Worm (Caenorhabditis elegans) whole organism, young adult: ENCODE data around the gene C27H6.8.

Experiments
- B0261.1 ChIP-seq: sonication (generic microtip); optimal IDR thresholded peaks from 2 replicates; lab custom pipeline; 2016; ENCODE audit warnings: mild to moderate bottlenecking, missing genetic modification characterization, moderate library complexity, missing compliant biosample characterization
- C06A6.2 ChIP-seq: fragments of 200-800 bp; sonication (Bioruptor generic); conservative IDR thresholded peaks from 2 replicates; pipeline ENCODE4 v1.3.6; 2022; ENCODE audit warnings: missing genetic modification characterization, missing compliant biosample characterization
- F22D6.2 ChIP-seq: sonication (generic microtip); optimal IDR thresholded peaks from 2 replicates; lab custom pipeline; 2016; ENCODE audit warnings: mild to moderate bottlenecking, missing genetic modification characterization, missing compliant biosample characterization
- F37B4.10 ChIP-seq: fragments of 200-800 bp; sonication (Bioruptor generic); IDR thresholded peaks from 2 replicates; pipeline ENCODE4 v1.3.6; 2022; ENCODE audit warnings: missing genetic modification characterization, missing compliant biosample characterization
- F55B11.4 ChIP-seq: sonication (generic microtip); optimal IDR thresholded peaks from 2 replicates; lab custom pipeline; 2016; ENCODE audit warnings: missing compliant biosample characterization, missing genetic modification characterization, borderline replicate concordance; ENCODE audit not compliant: insufficient read depth
- K11D2.4 ChIP-seq: fragments of 200-800 bp; sonication (Bioruptor generic); IDR thresholded peaks from 2 replicates; pipeline ENCODE4 v1.3.6; 2022; ENCODE audit warnings: missing genetic modification reagents, missing genetic modification characterization, missing compliant biosample characterization
- T07F8.4 ChIP-seq: sonication (generic microtip); optimal IDR thresholded peaks from 2 replicates; lab custom pipeline; 2016; ENCODE audit warnings: mild to moderate bottlenecking, missing genetic modification characterization, moderate library complexity, missing compliant biosample characterization
- Y53F4B.3 ChIP-seq: fragments of 200-800 bp; sonication (Bioruptor generic); IDR thresholded peaks from 2 replicates; pipeline ENCODE4 v1.3.6; 2022; ENCODE audit warnings: missing genetic modification reagents, missing genetic modification characterization, missing compliant biosample characterization
- Y67H2A.10 ChIP-seq: fragments of 200-800 bp; sonication (Bioruptor generic); conservative IDR thresholded peaks from 2 replicates; pipeline ENCODE4 v1.3.6; 2022; ENCODE audit warnings: missing genetic modification reagents, missing genetic modification characterization, missing compliant biosample characterization
- ZK185.1 ChIP-seq: sonication (generic microtip); optimal IDR thresholded peaks from 2 replicates; lab custom pipeline; 2016; ENCODE audit warnings: mild to moderate bottlenecking, missing genetic modification characterization, missing compliant biosample characterization; ENCODE audit not compliant: poor library complexity, severe bottlenecking
- akir-1 ChIP-seq: fragments of 200-800 bp; sonication (Bioruptor generic); optimal IDR thresholded peaks from 2 replicates; lab custom pipeline; 2018; ENCODE audit warnings: mild to moderate bottlenecking, missing genetic modification characterization, moderate library complexity, missing compliant biosample characterization
- ama-1 ChIP-seq, 3 experiments: fragments of 150-350 bp in 1 of 3; sonication (generic microtip) in 2 of 3; optimal IDR thresholded peaks; 2 replicates each; lab custom pipeline; 2014 to 2018; ENCODE audit warnings: missing biosample characterization in 2 of 3, missing genetic modification characterization in 2 of 3, missing genetic modification reagents in 2 of 3
- aptf-2 ChIP-seq: fragments of 200-800 bp; sonication (Bioruptor generic); conservative IDR thresholded peaks from 2 replicates; pipeline ENCODE4 v1.3.6; 2022; ENCODE audit warnings: missing genetic modification reagents, missing genetic modification characterization, missing compliant biosample characterization
- atf-7 ChIP-seq: sonication (generic microtip); optimal IDR thresholded peaks from 2 replicates; lab custom pipeline; 2017; ENCODE audit warnings: mild to moderate bottlenecking, missing genetic modification characterization, missing compliant biosample characterization
- athp-1 ChIP-seq: sonication (generic microtip); optimal IDR thresholded peaks from 2 replicates; lab custom pipeline; 2017; ENCODE audit warnings: mild to moderate bottlenecking, missing genetic modification characterization, missing compliant biosample characterization
- attf-6 ChIP-seq: fragments of 200-800 bp; sonication (Bioruptor generic); IDR thresholded peaks from 2 replicates; pipeline ENCODE4 v1.3.6; 2022; ENCODE audit warnings: missing genetic modification reagents, missing genetic modification characterization, missing compliant biosample characterization
- bed-1 ChIP-seq: fragments of 200-800 bp; sonication (Bioruptor generic); IDR thresholded peaks from 2 replicates; pipeline ENCODE4 v1.3.6; 2022; ENCODE audit warnings: missing genetic modification reagents, missing genetic modification characterization, missing compliant biosample characterization
- bed-2 ChIP-seq: fragments of 200-800 bp; sonication (Bioruptor generic); IDR thresholded peaks from 2 replicates; pipeline ENCODE4 v1.3.6; 2022; ENCODE audit warnings: missing genetic modification reagents, missing genetic modification characterization, missing compliant biosample characterization
- cebp-2 ChIP-seq: fragments of 200-800 bp; sonication (Bioruptor generic); IDR thresholded peaks from 2 replicates; pipeline ENCODE4 v1.3.6; 2022; ENCODE audit warnings: missing genetic modification characterization, missing compliant biosample characterization
- ceh-100 ChIP-seq: fragments of 200-800 bp; sonication (Bioruptor generic); IDR thresholded peaks from 2 replicates; pipeline ENCODE4 v1.3.6; 2022; ENCODE audit warnings: missing genetic modification reagents, missing genetic modification characterization, missing compliant biosample characterization
- ceh-27 ChIP-seq: fragments of 200-800 bp; sonication (Bioruptor generic); optimal IDR thresholded peaks from 2 replicates; lab custom pipeline; 2018; ENCODE audit warnings: mild to moderate bottlenecking, missing genetic modification characterization, moderate library complexity, missing compliant biosample characterization
- ceh-58 ChIP-seq: fragments of 200-800 bp; sonication (Bioruptor generic); IDR thresholded peaks from 2 replicates; pipeline ENCODE4 v1.3.6; 2022; ENCODE audit warnings: missing genetic modification characterization, missing compliant biosample characterization
- ceh-79 ChIP-seq: sonication (generic microtip); optimal IDR thresholded peaks from 2 replicates; lab custom pipeline; 2017; ENCODE audit warnings: mild to moderate bottlenecking, missing genetic modification characterization, missing compliant biosample characterization
- ceh-91 ChIP-seq: fragments of 200-800 bp; sonication (Bioruptor generic); IDR thresholded peaks from 2 replicates; pipeline ENCODE4 v1.3.6; 2022; ENCODE audit warnings: missing genetic modification reagents, missing genetic modification characterization, missing compliant biosample characterization
- dox-1 ChIP-seq: fragments of 200-800 bp; sonication (Bioruptor generic); IDR thresholded peaks from 2 replicates; pipeline ENCODE4 v1.3.6; 2022; ENCODE audit warnings: missing genetic modification reagents, missing genetic modification characterization, missing compliant biosample characterization
- ekl-4 ChIP-seq: fragments of 200-800 bp; sonication (Bioruptor generic); IDR thresholded peaks from 2 replicates; pipeline ENCODE4 v1.3.6; 2022; ENCODE audit warnings: missing genetic modification reagents, missing genetic modification characterization, missing compliant biosample characterization
- ets-4 ChIP-seq: fragments of 200-800 bp; sonication (Bioruptor generic); optimal IDR thresholded peaks from 2 replicates; lab custom pipeline; 2018; ENCODE audit warnings: mild to moderate bottlenecking, missing genetic modification characterization, missing compliant biosample characterization
- hlh-26 ChIP-seq: fragments of 200-800 bp; sonication (Bioruptor generic); conservative IDR thresholded peaks from 2 replicates; pipeline ENCODE4 v1.3.6; 2022; ENCODE audit warnings: missing genetic modification reagents, missing genetic modification characterization, missing compliant biosample characterization
- lag-1 ChIP-seq: fragments of 200-800 bp; sonication (Bioruptor generic); IDR thresholded peaks from 2 replicates; pipeline ENCODE4 v1.3.6; 2022; ENCODE audit warnings: missing genetic modification reagents, missing genetic modification characterization, missing compliant biosample characterization
- let-607 ChIP-seq, 2 experiments: fragments of 200-800 bp in 1 of 2; sonication (Bioruptor generic) in 1 of 2; sonication (generic microtip) in 1 of 2; optimal IDR thresholded peaks; 2 replicates each; lab custom pipeline; 2016 to 2018; ENCODE audit warnings: mild to moderate bottlenecking in 2 of 2, missing compliant biosample characterization in 2 of 2, missing genetic modification characterization in 2 of 2, moderate library complexity in 2 of 2, missing genotype in 1 of 2
- lin-26 ChIP-seq: fragments of 200-800 bp; sonication (Bioruptor generic); IDR thresholded peaks from 2 replicates; pipeline ENCODE4 v1.3.6; 2022; ENCODE audit warnings: missing genetic modification reagents, missing genetic modification characterization, missing compliant biosample characterization
- lin-40 ChIP-seq: sonication (generic microtip); optimal IDR thresholded peaks from 2 replicates; lab custom pipeline; 2016; ENCODE audit warnings: missing genetic modification characterization, mild to moderate bottlenecking, missing compliant biosample characterization, missing genotype, missing genetic modification reagents
- madf-6 ChIP-seq: fragments of 200-800 bp; sonication (Bioruptor generic); IDR thresholded peaks from 2 replicates; pipeline ENCODE4 v1.3.6; 2022; ENCODE audit warnings: missing genetic modification reagents, missing genetic modification characterization, missing compliant biosample characterization
- mes-4 ChIP-seq: sonication (generic microtip); optimal IDR thresholded peaks from 2 replicates; lab custom pipeline; 2016; ENCODE audit warnings: missing genotype, missing genetic modification characterization, missing compliant biosample characterization
- nfya-1 ChIP-seq: sonication (generic microtip); optimal IDR thresholded peaks from 2 replicates; lab custom pipeline; 2017; ENCODE audit warnings: antibody characterized with exemption, missing compliant biosample characterization, missing genetic modification characterization, borderline replicate concordance; ENCODE audit not compliant: insufficient read depth
- nfya-2 ChIP-seq: fragments of 200-800 bp; sonication (Bioruptor generic); IDR thresholded peaks from 2 replicates; pipeline ENCODE4 v1.3.6; 2022; ENCODE audit warnings: missing genetic modification reagents, missing genetic modification characterization, missing compliant biosample characterization
- nhr-120 ChIP-seq: fragments of 200-800 bp; sonication (Bioruptor generic); IDR thresholded peaks from 2 replicates; pipeline ENCODE4 v1.3.6; 2022; ENCODE audit warnings: missing genetic modification characterization, missing compliant biosample characterization
- nhr-90 ChIP-seq: sonication (generic microtip); optimal IDR thresholded peaks from 2 replicates; lab custom pipeline; 2016; ENCODE audit warnings: missing genotype, mild to moderate bottlenecking, missing genetic modification characterization, missing compliant biosample characterization
- pbrm-1 ChIP-seq: fragments of 200-800 bp; sonication (Bioruptor generic); IDR thresholded peaks from 2 replicates; pipeline ENCODE4 v1.3.6; 2022; ENCODE audit warnings: missing genetic modification reagents, missing genetic modification characterization, missing compliant biosample characterization
- pha-4 ChIP-seq: fragments of 150-350 bp; sonication (generic microtip); optimal IDR thresholded peaks from 2 replicates; lab custom pipeline; 2014; ENCODE audit warnings: missing biosample characterization, missing genetic modification reagents, missing genetic modification characterization
- repo-1 ChIP-seq: sonication (generic microtip); optimal IDR thresholded peaks from 2 replicates; lab custom pipeline; 2017; ENCODE audit warnings: mild to moderate bottlenecking, missing genetic modification characterization, missing compliant biosample characterization
- unc-130 ChIP-seq: sonication (generic microtip); optimal IDR thresholded peaks from 2 replicates; lab custom pipeline; 2016; ENCODE audit warnings: missing genetic modification reagents, missing genetic modification characterization, missing compliant biosample characterization
- unc-62 ChIP-seq: fragments of 150-350 bp; optimal IDR thresholded peaks from 2 replicates; lab custom pipeline; 2014; ENCODE audit warnings: missing biosample characterization, missing genetic modification reagents, missing genetic modification characterization
- zim-3 ChIP-seq: sonication (generic microtip); optimal IDR thresholded peaks from 2 replicates; lab custom pipeline; 2017; ENCODE audit warnings: mild to moderate bottlenecking, missing genetic modification characterization, moderate library complexity, missing compliant biosample characterization
- ztf-22 ChIP-seq: fragments of 200-800 bp; sonication (Bioruptor generic); optimal IDR thresholded peaks from 2 replicates; lab custom pipeline; 2018; ENCODE audit warnings: mild to moderate bottlenecking, missing genetic modification characterization, moderate library complexity, missing compliant biosample characterization
- ztf-26 ChIP-seq: sonication (generic microtip); optimal IDR thresholded peaks from 2 replicates; lab custom pipeline; 2017; ENCODE audit warnings: missing genetic modification characterization, missing compliant biosample characterization
- ztf-28 ChIP-seq: fragments of 200-800 bp; sonication (Bioruptor generic); IDR thresholded peaks from 2 replicates; pipeline ENCODE4 v1.3.6; 2022; ENCODE audit warnings: missing genetic modification reagents, missing genetic modification characterization, missing compliant biosample characterization
- ztf-3 ChIP-seq: fragments of 200-800 bp; sonication (Bioruptor generic); optimal IDR thresholded peaks from 2 replicates; lab custom pipeline; 2018; ENCODE audit warnings: mild to moderate bottlenecking, missing genetic modification characterization, missing compliant biosample characterization

C27H6.8 gene

ce11 chrV:9970119-9970518 is 17.5 kb downstream of the C27H6.8 start (continued):
- TF ChIP-seq ztf-28 (GFP tag; lab: Robert Waterston, UW) (peak; percentile 92), F37B4.10 (0 out of 2 replicates have a peak, but pooled peaks have one; percentile 65), ceh-27 (GFP tag; lab: Kevin White, UChicago) (peak; percentile 78), mes-4 (peak; percentile 92), pbrm-1 (GFP tag; lab: Robert Waterston, UW) (peak; percentile 59; the same call in 1 of the 2 replicates), ztf-22 (GFP tag; lab: Kevin White, UChicago) (peak; percentile 75), ztf-26 (tag; lab: Kevin White, UChicago) (peak; percentile 75), akir-1 (peak; percentile 64), lag-1 (GFP tag; lab: Robert Waterston, UW) (no peak), nhr-120 (GFP tag; lab: Robert Waterston, UW) (peak; percentile 96), zim-3 (tag; lab: Kevin White, UChicago) (peak; percentile 94), ceh-79 (tag; lab: Kevin White, UChicago) (peak; percentile 94), ama-1 (optimal IDR thresholded peaks at IDR 0.05; lab: Kevin White, UChicago) (no peak), ama-1 (GFP tag; optimal IDR thresholded peaks at IDR 0.05; lab: Kevin White, UChicago) (peak; percentile 85 to 94), Y67H2A.10 (peak; percentile 66; the same call in 1 of the 2 replicates), ZK185.1 (tag; lab: Kevin White, UChicago) (peak; percentile 94), B0261.1 (tag; lab: Kevin White, UChicago) (peak; percentile 96), bed-1 (GFP tag; lab: Robert Waterston, UW) (peak; percentile 94), F22D6.2 (tag; lab: Kevin White, UChicago) (peak; percentile 36), lin-26 (GFP tag; lab: Robert Waterston, UW) (peak; percentile 99), ceh-91 (GFP tag; lab: Robert Waterston, UW) (no peak; the same call in 1 of the 2 replicates), ekl-4 (peak; percentile 82), cebp-2 (GFP tag; lab: Robert Waterston, UW) (peak; percentile 98), let-607 (tag; optimal IDR thresholded peaks at IDR 0.05; lab: Kevin White, UChicago) (peak; percentile 62 to 73), repo-1 (tag; lab: Kevin White, UChicago) (peak; percentile 94), hlh-26 (GFP tag; lab: Robert Waterston, UW) (0 out of 2 replicates have a peak, but pooled peaks have one; percentile 27), attf-6 (GFP tag; lab: Robert Waterston, UW) (peak; percentile 40; the same call in 1 of the 2 replicates), F55B11.4 (tag; lab: Kevin White, UChicago) (no peak), ceh-58 (GFP tag; lab: Robert Waterston, UW) (peak; percentile 95; the same call in 1 of the 2 replicates), ceh-100 (GFP tag; lab: Robert Waterston, UW) (peak; percentile 76), unc-130 (GFP tag; lab: Kevin White, UChicago) (peak; percentile 76), atf-7 (tag; lab: Kevin White, UChicago) (peak; percentile 80), dox-1 (peak; percentile 87), nhr-90 (tag; lab: Kevin White, UChicago) (peak; percentile 97), ets-4 (GFP tag; lab: Kevin White, UChicago) (peak; percentile 84), T07F8.4 (tag; lab: Kevin White, UChicago) (peak; percentile 94), unc-62 (no peak), lin-40 (tag; lab: Kevin White, UChicago) (peak; percentile 77), K11D2.4 (peak; percentile 43; the same call in 1 of the 2 replicates), C06A6.2 (GFP tag; lab: Robert Waterston, UW) (peak; percentile 61), madf-6 (GFP tag; lab: Robert Waterston, UW) (peak; percentile 71), bed-2 (GFP tag; lab: Robert Waterston, UW) (no peak), nfya-1 (tag; lab: Kevin White, UChicago) (no peak), nfya-2 (GFP tag; lab: Robert Waterston, UW) (no peak), Y53F4B.3 (GFP tag; lab: Robert Waterston, UW) (no peak), athp-1 (tag; lab: Kevin White, UChicago) (peak; percentile 95), pha-4 (tag; lab: Kevin White, UChicago) (no peak), ztf-3 (GFP tag; lab: Kevin White, UChicago) (peak; percentile 35), aptf-2 (GFP tag; lab: Robert Waterston, UW) (0 out of 2 replicates have a peak, but pooled peaks have one; percentile 44)
